Fruit fly (Drosophila melanogaster) whole organism, embryonic: ENCODE measurements around the gene Eo.
A peak's percentile ranks its signal among the peaks of the same experiment; 100 is the strongest.

Experiments used
- CG10267 ChIP-seq: fragments of 200-800 bp; sonication (Bioruptor generic); optimal IDR thresholded peaks from 2 replicates; lab custom pipeline; 2018; ENCODE audit warnings: missing biosample characterization, mild to moderate bottlenecking, missing genetic modification characterization, moderate library complexity
- CG11093 ChIP-seq: fragments of 200-800 bp; sonication (Bioruptor generic); IDR thresholded peaks from 3 replicates; pipeline ENCODE4 v1.3.6; 2022; ENCODE audit warnings: missing biosample characterization, missing genetic modification characterization
- CG11247 ChIP-seq: fragments of 200-800 bp; sonication (Bioruptor generic); IDR thresholded peaks from 2 replicates; pipeline ENCODE4 v1.3.6; 2022; ENCODE audit warnings: missing biosample characterization, missing genetic modification characterization
- CG12299 ChIP-seq: fragments of 200-800 bp; sonication (Bioruptor generic); optimal IDR thresholded peaks from 2 replicates; lab custom pipeline; 2018; ENCODE audit warnings: missing biosample characterization, mild to moderate bottlenecking, missing genetic modification characterization
- CG12744 ChIP-seq: fragments of 200-800 bp; sonication (Bioruptor generic); optimal IDR thresholded peaks from 2 replicates; lab custom pipeline; 2016; ENCODE audit warnings: missing biosample characterization, missing genetic modification characterization
- CG14667 ChIP-seq: fragments of 200-800 bp; sonication (Bioruptor generic); IDR thresholded peaks from 2 replicates; pipeline ENCODE4 v1.3.6; 2022; ENCODE audit warnings: missing biosample characterization, missing genetic modification characterization
- CG15073 ChIP-seq: fragments of 200-800 bp; sonication (Bioruptor generic); optimal IDR thresholded peaks from 2 replicates; lab custom pipeline; 2016; ENCODE audit warnings: missing biosample characterization, missing genetic modification characterization
- CG17802 ChIP-seq: fragments of 200-800 bp; sonication (Bioruptor generic); optimal IDR thresholded peaks from 2 replicates; lab custom pipeline; 2018; ENCODE audit warnings: missing biosample characterization, mild to moderate bottlenecking, missing genetic modification characterization, moderate library complexity
- CG2129 ChIP-seq: fragments of 200-800 bp; sonication (Bioruptor generic); IDR thresholded peaks from 2 replicates; pipeline ENCODE4 v1.3.6; 2022; ENCODE audit warnings: missing biosample characterization, missing genetic modification characterization; ENCODE audit not compliant: partially characterized antibody
- CG30020 ChIP-seq: fragments of 200-800 bp; optimal IDR thresholded peaks from 2 replicates; lab custom pipeline; 2019; ENCODE audit warnings: missing biosample characterization, mild to moderate bottlenecking, missing genetic modification characterization, moderate library complexity
- CG4282 ChIP-seq: fragments of 200-800 bp; sonication (Bioruptor generic); optimal IDR thresholded peaks from 2 replicates; lab custom pipeline; 2016; ENCODE audit warnings: missing biosample characterization, missing genetic modification characterization
- CG4617 ChIP-seq: fragments of 200-800 bp; sonication (Bioruptor generic); optimal IDR thresholded peaks from 3 replicates; lab custom pipeline; 2016; ENCODE audit warnings: missing biosample characterization, missing genetic modification characterization, borderline replicate concordance
- CG4820 ChIP-seq: fragments of 200-800 bp; sonication (Bioruptor generic); optimal IDR thresholded peaks from 3 replicates; lab custom pipeline; 2016; ENCODE audit warnings: missing biosample characterization, missing genetic modification characterization
- CG6175 ChIP-seq: fragments of 200-800 bp; sonication (Bioruptor generic); IDR thresholded peaks from 3 replicates; pipeline ENCODE4 v1.3.6; 2022; ENCODE audit warnings: missing biosample characterization, missing genetic modification characterization
- CG7372 ChIP-seq: fragments of 200-800 bp; sonication (Bioruptor generic); IDR thresholded peaks from 2 replicates; pipeline ENCODE4 v1.3.6; 2022; ENCODE audit warnings: missing biosample characterization, missing genetic modification characterization
- CG8281 ChIP-seq: fragments of 200-800 bp; sonication (Bioruptor generic); optimal IDR thresholded peaks from 2 replicates; lab custom pipeline; 2018; ENCODE audit warnings: missing biosample characterization, mild to moderate bottlenecking, missing genetic modification characterization, moderate library complexity
- CG9932 ChIP-seq: fragments of 200-800 bp; sonication (Bioruptor generic); IDR thresholded peaks from 2 replicates; pipeline ENCODE4 v1.3.6; 2022; ENCODE audit warnings: missing biosample characterization, missing genetic modification characterization
- Chrac-16 ChIP-seq: fragments of 200-800 bp; sonication (Bioruptor generic); optimal IDR thresholded peaks from 3 replicates; lab custom pipeline; 2016; ENCODE audit warnings: missing biosample characterization, missing genetic modification characterization
- Dek ChIP-seq: fragments of 200-800 bp; sonication (Bioruptor generic); optimal IDR thresholded peaks from 3 replicates; lab custom pipeline; 2019; ENCODE audit warnings: missing biosample characterization, mild to moderate bottlenecking, missing genetic modification characterization, moderate library complexity
- Dp ChIP-seq: fragments of 200-800 bp; sonication (Bioruptor generic); optimal IDR thresholded peaks from 2 replicates; lab custom pipeline; 2018; ENCODE audit warnings: missing biosample characterization, mild to moderate bottlenecking, missing genetic modification characterization, moderate library complexity
- Dref ChIP-seq: fragments of 200-800 bp; sonication (Bioruptor generic); IDR thresholded peaks from 2 replicates; pipeline ENCODE4 v1.3.6; 2022; ENCODE audit warnings: missing biosample characterization, missing genetic modification characterization
- Eip74EF ChIP-seq, 2 experiments: fragments of 200-800 bp in 1 of 2; fragments of >200 bp in 1 of 2; sonication (Bioruptor generic) in 1 of 2; optimal IDR thresholded peaks; 2 replicates each; lab custom pipeline; 2017 to 2019; ENCODE audit warnings: missing biosample characterization in 2 of 2, missing genetic modification characterization in 2 of 2, mild to moderate bottlenecking in 1 of 2, moderate library complexity in 1 of 2
- Hand ChIP-seq: fragments of 200-800 bp; sonication (Bioruptor generic); optimal IDR thresholded peaks from 2 replicates; lab custom pipeline; 2017; ENCODE audit warnings: mild to moderate bottlenecking, missing biosample characterization, missing genetic modification reagents, missing genetic modification characterization
- NC2α ChIP-seq: fragments of 200-800 bp; sonication (Bioruptor generic); optimal IDR thresholded peaks from 2 replicates; lab custom pipeline; 2016; ENCODE audit warnings: missing biosample characterization, missing genetic modification characterization
- Nf-YB ChIP-seq: fragments of 200-800 bp; sonication (Bioruptor generic); optimal IDR thresholded peaks from 3 replicates; lab custom pipeline; 2019; ENCODE audit warnings: missing biosample characterization, mild to moderate bottlenecking, missing genetic modification characterization, moderate library complexity
- Ptx1 ChIP-seq: fragments of 200-800 bp; sonication (Bioruptor generic); IDR thresholded peaks from 2 replicates; pipeline ENCODE4 v1.3.6; 2022; ENCODE audit warnings: missing biosample characterization, missing genetic modification characterization
- Sox100B ChIP-seq: fragments of 200-800 bp; sonication (Bioruptor generic); optimal IDR thresholded peaks from 3 replicates; lab custom pipeline; 2018; ENCODE audit warnings: missing biosample characterization, mild to moderate bottlenecking, missing genetic modification characterization
- Stat92E ChIP-seq, 3 experiments: fragments of >200 bp in 2 of 3; fragments of 200-800 bp in 1 of 3; sonication (Bioruptor generic) in 1 of 3; optimal IDR thresholded peaks; 2 replicates each; lab custom pipeline; 2017 to 2019; ENCODE audit warnings: missing biosample characterization in 3 of 3, missing genetic modification characterization in 3 of 3, mild to moderate bottlenecking in 1 of 3, moderate library complexity in 1 of 3
- Usf ChIP-seq: fragments of 200-800 bp; sonication (Bioruptor generic); optimal IDR thresholded peaks from 2 replicates; lab custom pipeline; 2017; ENCODE audit warnings: missing genotype, missing biosample characterization, missing genetic modification characterization
- Vsx1 ChIP-seq: fragments of 200-800 bp; sonication (Bioruptor generic); optimal IDR thresholded peaks from 2 replicates; lab custom pipeline; 2017; ENCODE audit warnings: missing biosample characterization, mild to moderate bottlenecking, missing genetic modification characterization, missing genetic modification reagents
- ash1 ChIP-seq: fragments of 200-800 bp; sonication (Bioruptor generic); optimal IDR thresholded peaks from 2 replicates; lab custom pipeline; 2018; ENCODE audit warnings: missing biosample characterization, mild to moderate bottlenecking, missing genetic modification characterization
- cad ChIP-seq: fragments of >200 bp; optimal IDR thresholded peaks from 2 replicates; lab custom pipeline; 2017; ENCODE audit warnings: missing biosample characterization, missing genetic modification characterization
- chinmo ChIP-seq: fragments of 200-800 bp; sonication (Bioruptor generic); IDR thresholded peaks from 4 replicates; pipeline ENCODE4 v1.3.6; 2022; ENCODE audit warnings: missing biosample characterization, missing genetic modification characterization; ENCODE audit not compliant: partially characterized antibody
- chm ChIP-seq: fragments of 200-800 bp; sonication (Bioruptor generic); IDR thresholded peaks from 2 replicates; pipeline ENCODE4 v1.3.6; 2022; ENCODE audit warnings: missing biosample characterization, missing genetic modification characterization
- chn ChIP-seq: fragments of 200-800 bp; sonication (Bioruptor generic); optimal IDR thresholded peaks from 2 replicates; lab custom pipeline; 2016; ENCODE audit warnings: missing biosample characterization, missing genetic modification characterization
- ci ChIP-seq: fragments of 200-800 bp; sonication (Bioruptor generic); IDR thresholded peaks from 3 replicates; pipeline ENCODE4 v1.3.6; 2022; ENCODE audit warnings: missing biosample characterization, missing genetic modification characterization
- dm ChIP-seq: fragments of 200-800 bp; sonication (Bioruptor generic); optimal IDR thresholded peaks from 3 replicates; lab custom pipeline; 2016; ENCODE audit warnings: missing biosample characterization, missing genetic modification characterization
- ewg ChIP-seq: fragments of 200-800 bp; sonication (Bioruptor generic); optimal IDR thresholded peaks from 3 replicates; lab custom pipeline; 2017; ENCODE audit warnings: mild to moderate bottlenecking, missing biosample characterization, missing genetic modification reagents, missing genetic modification characterization
- ftz-f1 ChIP-seq: fragments of 200-800 bp; sonication (Bioruptor generic); optimal IDR thresholded peaks from 2 replicates; lab custom pipeline; 2016; ENCODE audit warnings: missing biosample characterization, missing genetic modification characterization
- gce ChIP-seq: fragments of 200-800 bp; sonication (Bioruptor generic); IDR thresholded peaks from 3 replicates; pipeline ENCODE4 v1.3.6; 2022; ENCODE audit warnings: missing biosample characterization, missing genetic modification characterization
- gcm2 ChIP-seq: fragments of 200-800 bp; sonication (Bioruptor generic); optimal IDR thresholded peaks from 2 replicates; lab custom pipeline; 2016; ENCODE audit warnings: missing biosample characterization, missing genetic modification characterization
- inv ChIP-seq: fragments of 200-800 bp; sonication (Bioruptor generic); IDR thresholded peaks from 2 replicates; pipeline ENCODE4 v1.3.6; 2022; ENCODE audit warnings: missing biosample characterization, missing genetic modification characterization; ENCODE audit not compliant: partially characterized antibody
- kah ChIP-seq: fragments of 200-800 bp; sonication (Bioruptor generic); optimal IDR thresholded peaks from 2 replicates; lab custom pipeline; 2018; ENCODE audit warnings: missing biosample characterization, mild to moderate bottlenecking, missing genetic modification characterization
- ken ChIP-seq: fragments of 200-800 bp; sonication (Bioruptor generic); IDR thresholded peaks from 3 replicates; pipeline ENCODE4 v1.3.6; 2022; ENCODE audit warnings: missing biosample characterization, missing genetic modification characterization
- lab ChIP-seq: fragments of 200-800 bp; sonication (Bioruptor generic); optimal IDR thresholded peaks from 3 replicates; lab custom pipeline; 2017; ENCODE audit warnings: missing biosample characterization, missing genetic modification characterization, mild to moderate bottlenecking, moderate library complexity, missing genetic modification reagents
- lmd ChIP-seq: fragments of 200-800 bp; sonication (Bioruptor generic); IDR thresholded peaks from 2 replicates; pipeline ENCODE4 v1.3.6; 2022; ENCODE audit warnings: missing biosample characterization, missing genetic modification characterization
- nerfin-1 ChIP-seq: fragments of 200-800 bp; sonication (Bioruptor generic); optimal IDR thresholded peaks from 3 replicates; lab custom pipeline; 2019; ENCODE audit warnings: missing biosample characterization, mild to moderate bottlenecking, missing genetic modification characterization, moderate library complexity
- p53 ChIP-seq: fragments of 200-800 bp; sonication (Bioruptor generic); optimal IDR thresholded peaks from 2 replicates; lab custom pipeline; 2016; ENCODE audit warnings: missing biosample characterization, missing genetic modification characterization
- slou ChIP-seq: fragments of 200-800 bp; sonication (Bioruptor generic); optimal IDR thresholded peaks from 3 replicates; lab custom pipeline; 2016; ENCODE audit warnings: missing biosample characterization, missing genetic modification characterization
- so ChIP-seq: fragments of 200-800 bp; sonication (Bioruptor generic); IDR thresholded peaks from 3 replicates; pipeline ENCODE4 v1.3.6; 2022; ENCODE audit warnings: missing biosample characterization, missing genetic modification characterization
- unpg ChIP-seq: fragments of 200-800 bp; sonication (Bioruptor generic); optimal IDR thresholded peaks from 3 replicates; lab custom pipeline; 2018; ENCODE audit warnings: missing biosample characterization, mild to moderate bottlenecking, missing genetic modification characterization, moderate library complexity

Eo gene

dm6 chrX:14947399-14947798, 28.8 kb upstream of the Eo start (continued):
- TF ChIP-seq CG9932 (GFP tag; lab: Robert Waterston, UW): 0 out of 2 replicates have a peak, but pooled peaks have one; percentile 21
- no peak for TF ChIP-seq CG17802
- TF ChIP-seq chm: peak; percentile 73
- TF ChIP-seq Dp: no peak
- peak; percentile 79 for TF ChIP-seq lab (GFP tag; lab: Kevin White, UChicago)
- no peak for TF ChIP-seq CG11093
- TF ChIP-seq CG6175: peak; percentile 58; the same call in 1 of the 3 replicates
- TF ChIP-seq CG10267 (tag; lab: Kevin White, UChicago): no peak
- TF ChIP-seq CG4820: no peak
- TF ChIP-seq nerfin-1 (tag; lab: Kevin White, UChicago): no peak
- no peak for TF ChIP-seq Nf-YB (GFP tag; lab: Kevin White, UChicago)
- no peak for TF ChIP-seq CG30020
- peak; percentile 78; the same call in 2 of the 3 replicates for TF ChIP-seq so (GFP tag; lab: Robert Waterston, UW)
- peak; percentile 5 for TF ChIP-seq Hand (GFP tag; lab: Kevin White, UChicago)
- TF ChIP-seq Vsx1 (GFP tag; lab: Kevin White, UChicago): no peak
- TF ChIP-seq ken (GFP tag; lab: Robert Waterston, UW): 0 out of 3 replicates have a peak, but pooled peaks have one; percentile 44
- TF ChIP-seq dm: no peak
- no peak for TF ChIP-seq CG4282 (GFP tag; lab: Kevin White, UChicago)
- peak; percentile 23 for TF ChIP-seq CG12299
- peak; percentile 63 for TF ChIP-seq Sox100B (GFP tag; lab: Kevin White, UChicago)
- peak; percentile 65; the same call in 1 of the 3 replicates for TF ChIP-seq gce (GFP tag; lab: Robert Waterston, UW)
- TF ChIP-seq CG14667: no peak
- no peak for TF ChIP-seq Dref (GFP tag; lab: Robert Waterston, UW)
- TF ChIP-seq CG2129 (GFP tag; lab: Robert Waterston, UW): no peak
- TF ChIP-seq NC2α (GFP tag; lab: Kevin White, UChicago): no peak
- TF ChIP-seq kah (GFP tag; lab: Kevin White, UChicago): peak; percentile 61
- peak in 1 of 2 experiments; percentile 46 for TF ChIP-seq Eip74EF (GFP tag; optimal IDR thresholded peaks at IDR 0.05; lab: Kevin White, UChicago)
- no peak for TF ChIP-seq cad
- peak; percentile 24 for TF ChIP-seq CG8281
- TF ChIP-seq slou: no peak
- no peak for TF ChIP-seq CG4617 (GFP tag; lab: Kevin White, UChicago)
- peak; percentile 49 for TF ChIP-seq CG11247 (GFP tag; lab: Robert Waterston, UW)
- TF ChIP-seq CG12744 (GFP tag; lab: Kevin White, UChicago): no peak
- no peak for TF ChIP-seq ftz-f1
- TF ChIP-seq Stat92E (GFP tag; optimal IDR thresholded peaks at IDR 0.05; lab: Kevin White, UChicago): no peak
- TF ChIP-seq CG15073: no peak
- no peak for TF ChIP-seq inv
- TF ChIP-seq ci (GFP tag; lab: Robert Waterston, UW): peak; percentile 53; the same call in 2 of the 3 replicates
- no peak for TF ChIP-seq ewg (GFP tag; lab: Kevin White, UChicago)
- no peak for TF ChIP-seq CG7372 (GFP tag; lab: Robert Waterston, UW)
- TF ChIP-seq chinmo (GFP tag; lab: Robert Waterston, UW): 0 out of 4 replicates have a peak, but pooled peaks have one; percentile 75
- no peak for TF ChIP-seq unpg (GFP tag; lab: Kevin White, UChicago)
- TF ChIP-seq Dek (tag; lab: Kevin White, UChicago): no peak
- no peak for TF ChIP-seq p53 (GFP tag; lab: Kevin White, UChicago)
- no peak for TF ChIP-seq Usf (GFP tag; lab: Kevin White, UChicago)
- TF ChIP-seq Chrac-16 (GFP tag; lab: Kevin White, UChicago): no peak
- TF ChIP-seq lmd (GFP tag; lab: Robert Waterston, UW): no peak
- TF ChIP-seq Ptx1 (GFP tag; lab: Robert Waterston, UW): no peak
- no peak for TF ChIP-seq ash1 (GFP tag; lab: Kevin White, UChicago)
- TF ChIP-seq chn: no peak
- TF ChIP-seq gcm2: no peak
